Fruit fly (Drosophila melanogaster) whole organism, embryonic: ENCODE data around the gene CheB98a.

Experiments
- Bteb2 ChIP-seq: fragments of 200-800 bp; sonication (Bioruptor generic); optimal IDR thresholded peaks from 2 replicates; lab custom pipeline; 2016; ENCODE audit warnings: missing biosample characterization, missing genetic modification characterization
- CG10147 ChIP-seq: fragments of 200-800 bp; sonication (Bioruptor generic); optimal IDR thresholded peaks from 2 replicates; lab custom pipeline; 2019; ENCODE audit warnings: missing biosample characterization, mild to moderate bottlenecking, missing genetic modification characterization, moderate library complexity
- CG11456 ChIP-seq: fragments of 200-800 bp; sonication (Bioruptor generic); IDR thresholded peaks from 3 replicates; pipeline ENCODE4 v1.3.6; 2022; ENCODE audit warnings: missing biosample characterization, missing genetic modification characterization
- CG11504 ChIP-seq: fragments of 200-800 bp; sonication (Bioruptor generic); optimal IDR thresholded peaks from 3 replicates; lab custom pipeline; 2019; ENCODE audit warnings: missing biosample characterization, mild to moderate bottlenecking, missing genetic modification characterization, moderate library complexity
- CG12299 ChIP-seq: fragments of 200-800 bp; sonication (Bioruptor generic); optimal IDR thresholded peaks from 2 replicates; lab custom pipeline; 2018; ENCODE audit warnings: missing biosample characterization, mild to moderate bottlenecking, missing genetic modification characterization
- CG13424 ChIP-seq: fragments of 200-800 bp; sonication (Bioruptor generic); optimal IDR thresholded peaks from 2 replicates; lab custom pipeline; 2019; ENCODE audit warnings: missing biosample characterization, mild to moderate bottlenecking, missing genetic modification characterization, moderate library complexity
- CG14710 ChIP-seq: fragments of 200-800 bp; sonication (Bioruptor generic); optimal IDR thresholded peaks from 3 replicates; lab custom pipeline; 2019; ENCODE audit warnings: missing biosample characterization, mild to moderate bottlenecking, missing genetic modification characterization, moderate library complexity
- CG15269 ChIP-seq: fragments of 200-800 bp; sonication (Bioruptor generic); optimal IDR thresholded peaks from 2 replicates; lab custom pipeline; 2018; ENCODE audit warnings: missing biosample characterization, mild to moderate bottlenecking, missing genetic modification characterization, moderate library complexity
- CG15514 ChIP-seq: fragments of 200-800 bp; sonication (Bioruptor generic); optimal IDR thresholded peaks from 3 replicates; lab custom pipeline; 2017; ENCODE audit warnings: missing biosample characterization, missing genetic modification characterization, mild to moderate bottlenecking, moderate library complexity, missing genetic modification reagents
- CG15601 ChIP-seq: fragments of 200-800 bp; sonication (Bioruptor generic); optimal IDR thresholded peaks from 3 replicates; lab custom pipeline; 2019; ENCODE audit warnings: missing biosample characterization, mild to moderate bottlenecking, missing genetic modification characterization, moderate library complexity
- CG15696 ChIP-seq: fragments of 200-800 bp; sonication (Bioruptor generic); optimal IDR thresholded peaks from 2 replicates; lab custom pipeline; 2019; ENCODE audit warnings: missing biosample characterization, mild to moderate bottlenecking, missing genetic modification characterization, moderate library complexity
- CG1603 ChIP-seq: fragments of 200-800 bp; sonication (Bioruptor generic); optimal IDR thresholded peaks from 2 replicates; lab custom pipeline; 2019; ENCODE audit warnings: missing biosample characterization, mild to moderate bottlenecking, missing genetic modification characterization, moderate library complexity
- CG16863 ChIP-seq: fragments of 200-800 bp; sonication (Bioruptor generic); optimal IDR thresholded peaks from 3 replicates; lab custom pipeline; 2016; ENCODE audit warnings: missing biosample characterization, missing genetic modification characterization
- CG17568 ChIP-seq: fragments of 200-800 bp; sonication (Bioruptor generic); optimal IDR thresholded peaks from 2 replicates; lab custom pipeline; 2018; ENCODE audit warnings: missing biosample characterization, mild to moderate bottlenecking, missing genetic modification characterization, moderate library complexity
- CG1832 ChIP-seq: fragments of 200-800 bp; sonication (Bioruptor generic); optimal IDR thresholded peaks from 2 replicates; lab custom pipeline; 2017; ENCODE audit warnings: missing biosample characterization, mild to moderate bottlenecking, missing genetic modification characterization, inconsistent platforms
- CG2129 ChIP-seq: fragments of 200-800 bp; sonication (Bioruptor generic); IDR thresholded peaks from 2 replicates; pipeline ENCODE4 v1.3.6; 2022; ENCODE audit warnings: missing biosample characterization, missing genetic modification characterization; ENCODE audit not compliant: partially characterized antibody
- CG3163 ChIP-seq: fragments of 200-800 bp; sonication (Bioruptor generic); optimal IDR thresholded peaks from 3 replicates; lab custom pipeline; 2016; ENCODE audit warnings: missing biosample characterization, missing genetic modification characterization
- CG3847 ChIP-seq: fragments of 200-800 bp; sonication (Bioruptor generic); IDR thresholded peaks from 2 replicates; pipeline ENCODE4 v1.3.6; 2022; ENCODE audit warnings: missing biosample characterization, missing genetic modification characterization
- CG4820 ChIP-seq: fragments of 200-800 bp; sonication (Bioruptor generic); optimal IDR thresholded peaks from 3 replicates; lab custom pipeline; 2016; ENCODE audit warnings: missing biosample characterization, missing genetic modification characterization
- CG6175 ChIP-seq: fragments of 200-800 bp; sonication (Bioruptor generic); IDR thresholded peaks from 3 replicates; pipeline ENCODE4 v1.3.6; 2022; ENCODE audit warnings: missing biosample characterization, missing genetic modification characterization
- CG6272 ChIP-seq: fragments of 200-800 bp; sonication (Bioruptor generic); IDR thresholded peaks from 2 replicates; pipeline ENCODE4 v1.3.6; 2022; ENCODE audit warnings: missing biosample characterization, missing genetic modification characterization
- CG6791 ChIP-seq: fragments of 200-800 bp; sonication (Bioruptor generic); IDR thresholded peaks from 3 replicates; pipeline ENCODE4 v1.3.6; 2022; ENCODE audit warnings: missing biosample characterization, missing genetic modification characterization; ENCODE audit not compliant: partially characterized antibody
- CG7963 ChIP-seq: fragments of 200-800 bp; sonication (Bioruptor generic); IDR thresholded peaks from 3 replicates; pipeline ENCODE4 v1.3.6; 2022; ENCODE audit warnings: missing biosample characterization, missing genetic modification characterization; ENCODE audit not compliant: partially characterized antibody
- CG8359 ChIP-seq: fragments of 200-800 bp; sonication (Bioruptor generic); optimal IDR thresholded peaks from 2 replicates; lab custom pipeline; 2017; ENCODE audit warnings: missing biosample characterization, mild to moderate bottlenecking, missing genetic modification characterization, borderline replicate concordance
- CG8478 ChIP-seq: fragments of >200 bp; optimal IDR thresholded peaks from 2 replicates; lab custom pipeline; 2018
- CG9437 ChIP-seq: fragments of 200-800 bp; sonication (Bioruptor generic); optimal IDR thresholded peaks from 2 replicates; lab custom pipeline; 2018; ENCODE audit warnings: missing biosample characterization, mild to moderate bottlenecking, missing genetic modification characterization
- CG9609 ChIP-seq: fragments of 200-800 bp; sonication (Bioruptor generic); optimal IDR thresholded peaks from 3 replicates; lab custom pipeline; 2016; ENCODE audit warnings: missing biosample characterization, missing genetic modification characterization
- Camta ChIP-seq: fragments of 200-800 bp; sonication (Bioruptor generic); optimal IDR thresholded peaks from 2 replicates; lab custom pipeline; 2016; ENCODE audit warnings: missing biosample characterization, missing genetic modification characterization
- Fer3 ChIP-seq: fragments of 200-800 bp; sonication (Bioruptor generic); optimal IDR thresholded peaks from 2 replicates; lab custom pipeline; 2018; ENCODE audit warnings: missing biosample characterization, mild to moderate bottlenecking, missing genetic modification characterization, moderate library complexity
- HmgZ ChIP-seq: fragments of 200-800 bp; sonication (Bioruptor generic); optimal IDR thresholded peaks from 2 replicates; lab custom pipeline; 2018; ENCODE audit warnings: missing biosample characterization, mild to moderate bottlenecking, missing genetic modification characterization
- Jarid2 ChIP-seq: fragments of 200-800 bp; sonication (Bioruptor generic); optimal IDR thresholded peaks from 3 replicates; lab custom pipeline; 2017; ENCODE audit warnings: mild to moderate bottlenecking, missing biosample characterization, missing genetic modification reagents, missing genetic modification characterization
- Lpt ChIP-seq: fragments of >200 bp; optimal IDR thresholded peaks from 2 replicates; lab custom pipeline; 2018; ENCODE audit warnings: missing biosample characterization, missing genetic modification characterization
- NC2β ChIP-seq: fragments of 200-800 bp; sonication (Bioruptor generic); optimal IDR thresholded peaks from 2 replicates; lab custom pipeline; 2016; ENCODE audit warnings: missing biosample characterization, missing genetic modification characterization
- Oli ChIP-seq: fragments of 200-800 bp; sonication (Bioruptor generic); optimal IDR thresholded peaks from 2 replicates; lab custom pipeline; 2018; ENCODE audit warnings: missing biosample characterization, mild to moderate bottlenecking, missing genetic modification characterization, moderate library complexity
- aop ChIP-seq: fragments of 200-800 bp; sonication (Bioruptor generic); IDR thresholded peaks from 2 replicates; pipeline ENCODE4 v1.3.6; 2022; ENCODE audit warnings: missing biosample characterization, missing genetic modification characterization
- danr ChIP-seq: fragments of 200-800 bp; sonication (Bioruptor generic); IDR thresholded peaks from 2 replicates; pipeline ENCODE4 v1.3.6; 2022; ENCODE audit warnings: missing biosample characterization, missing genetic modification characterization
- dmrt99B ChIP-seq: fragments of 200-800 bp; sonication (Bioruptor generic); optimal IDR thresholded peaks from 2 replicates; lab custom pipeline; 2018; ENCODE audit warnings: missing biosample characterization, mild to moderate bottlenecking, missing genetic modification characterization, moderate library complexity
- ems ChIP-seq: fragments of 200-800 bp; sonication (Bioruptor generic); optimal IDR thresholded peaks from 3 replicates; lab custom pipeline; 2016; ENCODE audit warnings: missing biosample characterization, missing genetic modification characterization
- fd64A ChIP-seq: fragments of 200-800 bp; sonication (Bioruptor generic); optimal IDR thresholded peaks from 3 replicates; lab custom pipeline; 2018; ENCODE audit warnings: missing biosample characterization, mild to moderate bottlenecking, missing genetic modification characterization
- hkb ChIP-seq, 2 experiments: fragments of 200-800 bp in 1 of 2; fragments of >200 bp in 1 of 2; sonication (Bioruptor generic) in 1 of 2; IDR thresholded peaks in 1 of 2; optimal IDR thresholded peaks in 1 of 2; 2 replicates each; pipeline versions ENCODE4 v1.3.6 to Lab custom; 2017 to 2022; ENCODE audit warnings: missing biosample characterization in 1 of 2, missing genetic modification characterization in 1 of 2
- insv ChIP-seq, 2 experiments: fragments of 200-800 bp; sonication (Bioruptor generic); optimal IDR thresholded peaks; 3 replicates each; lab custom pipeline; 2016 to 2018; ENCODE audit warnings: missing biosample characterization in 2 of 2, missing genetic modification characterization in 2 of 2
- lmd ChIP-seq: fragments of 200-800 bp; sonication (Bioruptor generic); IDR thresholded peaks from 2 replicates; pipeline ENCODE4 v1.3.6; 2022; ENCODE audit warnings: missing biosample characterization, missing genetic modification characterization
- mld ChIP-seq: fragments of 200-800 bp; sonication (Bioruptor generic); IDR thresholded peaks from 3 replicates; pipeline ENCODE4 v1.3.6; 2022; ENCODE audit warnings: missing biosample characterization, missing genetic modification characterization; ENCODE audit not compliant: partially characterized antibody
- schlank ChIP-seq: fragments of 200-800 bp; sonication (Bioruptor generic); optimal IDR thresholded peaks from 2 replicates; lab custom pipeline; 2018; ENCODE audit warnings: missing biosample characterization, mild to moderate bottlenecking, missing genetic modification characterization
- slou ChIP-seq: fragments of 200-800 bp; sonication (Bioruptor generic); optimal IDR thresholded peaks from 3 replicates; lab custom pipeline; 2016; ENCODE audit warnings: missing biosample characterization, missing genetic modification characterization
- trh ChIP-seq: fragments of 200-800 bp; sonication (Bioruptor generic); optimal IDR thresholded peaks from 2 replicates; lab custom pipeline; 2016; ENCODE audit warnings: missing biosample characterization, missing genetic modification characterization
- twi ChIP-seq: fragments of 200-800 bp; optimal IDR thresholded peaks from 2 replicates; lab custom pipeline; 2019; ENCODE audit warnings: missing biosample characterization, mild to moderate bottlenecking, missing genetic modification characterization, moderate library complexity
- yki ChIP-seq: fragments of >200 bp; optimal IDR thresholded peaks from 3 replicates; lab custom pipeline; 2018
- zen ChIP-seq: fragments of 200-800 bp; sonication (Bioruptor generic); optimal IDR thresholded peaks from 3 replicates; lab custom pipeline; 2018; ENCODE audit warnings: missing biosample characterization, mild to moderate bottlenecking, missing genetic modification characterization, moderate library complexity

The CheB98a gene

DNA sequence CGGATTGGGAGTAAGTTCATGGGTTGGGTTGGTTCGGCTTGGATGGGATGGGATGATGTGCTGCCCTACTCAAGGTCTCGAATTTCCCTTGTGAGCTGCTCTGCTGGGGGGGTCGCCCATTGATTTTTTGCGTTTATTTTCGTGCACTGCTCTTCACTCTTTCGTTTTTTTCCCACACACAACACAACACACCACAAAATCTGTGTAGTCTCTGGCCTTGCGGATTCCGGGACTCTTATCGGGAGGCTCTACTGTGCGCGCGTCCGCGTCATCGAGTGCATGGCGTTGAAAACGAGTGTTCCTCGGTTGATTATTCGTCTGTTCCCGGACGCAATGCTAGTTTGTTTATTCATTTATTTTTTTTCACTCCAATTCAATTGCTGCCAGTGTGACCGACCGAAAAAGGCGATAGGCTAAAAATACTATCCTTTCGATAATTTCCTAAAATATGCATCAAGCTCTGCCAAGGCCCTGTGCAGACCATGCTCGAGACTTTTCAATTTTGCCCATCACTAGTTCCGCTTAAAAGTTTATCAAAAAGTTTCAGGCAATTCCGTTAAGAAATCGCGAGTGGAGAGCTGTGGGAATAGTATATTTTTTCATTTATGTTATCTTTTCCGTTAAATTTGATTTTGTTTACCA, 25.2 kb downstream of the CheB98a start, which contains the start of gene WASp (continued):
- TF ChIP-seq CG12299 (peak; percentile 39), HmgZ (tag; lab: Kevin White, UChicago) (peak; percentile 86), CG8359 (GFP tag; lab: Kevin White, UChicago) (peak; percentile 30), CG3163 (peak; percentile 70), CG9609 (GFP tag; lab: Kevin White, UChicago) (peak; percentile 53), CG9437 (GFP tag; lab: Kevin White, UChicago) (peak; percentile 46), CG11456 (GFP tag; lab: Robert Waterston, UW) (peak; percentile 86), CG6175 (GFP tag; lab: Robert Waterston, UW) (no peak), CG16863 (peak; percentile 73), trh (GFP tag; lab: Kevin White, UChicago) (peak; percentile 63), lmd (GFP tag; lab: Robert Waterston, UW) (peak; percentile 46; the same call in 1 of the 2 replicates), mld (no peak), CG15601 (tag; lab: Kevin White, UChicago) (no peak), Camta (peak; percentile 77), CG8478 (no peak), yki (lab: Kevin White, UChicago) (no peak), Lpt (GFP tag; lab: Kevin White, UChicago) (no peak), CG1832 (GFP tag; lab: Kevin White, UChicago) (no peak), CG11504 (tag; lab: Kevin White, UChicago) (no peak), CG15269 (tag; lab: Kevin White, UChicago) (no peak), dmrt99B (tag; lab: Kevin White, UChicago) (no peak), Bteb2 (peak; percentile 76), CG6272 (GFP tag; lab: Robert Waterston, UW) (0 out of 2 replicates have a peak, but pooled peaks have one; percentile 15), insv (GFP tag; optimal IDR thresholded peaks at IDR 0.05; lab: Kevin White, UChicago) (peak in 1 of 2 experiments; percentile 62), CG17568 (GFP tag; lab: Kevin White, UChicago) (no peak), twi (tag; lab: Kevin White, UChicago) (no peak), Fer3 (tag; lab: Kevin White, UChicago) (peak; percentile 62), CG6791 (peak; percentile 55; the same call in 2 of the 3 replicates), schlank (tag; lab: Kevin White, UChicago) (peak; percentile 75), danr (GFP tag; lab: Robert Waterston, UW) (no peak), CG3847 (GFP tag; lab: Robert Waterston, UW) (peak; percentile 69), CG7963 (GFP tag; lab: Robert Waterston, UW) (no peak), CG10147 (GFP tag; lab: Kevin White, UChicago) (no peak), slou (peak; percentile 7), ems (GFP tag; lab: Kevin White, UChicago) (peak; percentile 72), fd64A (no peak), CG2129 (no peak), NC2β (peak; percentile 90), CG13424 (peak; percentile 53), CG14710 (peak; percentile 77), CG15514 (peak; percentile 88), aop (GFP tag; lab: Robert Waterston, UW) (peak; percentile 99), Oli (peak; percentile 47), CG4820 (GFP tag; lab: Kevin White, UChicago) (peak; percentile 45), Jarid2 (no peak), zen (tag; lab: Kevin White, UChicago) (peak; percentile 49), CG1603 (tag; lab: Kevin White, UChicago) (no peak), hkb (optimal IDR thresholded peaks at IDR 0.05; lab: Kevin White, UChicago) (peak; percentile 56), hkb (GFP tag; IDR thresholded peaks at IDR 0.05; lab: Robert Waterston, UW) (peak; percentile 76), CG15696 (tag; lab: Kevin White, UChicago) (no peak)
